Worm (Caenorhabditis elegans) whole organism, L4/young adult: Measurements from ENCODE around the gene fut-6.

Experiments used
- W03F9.2 ChIP-seq: fragments of 150-350 bp; optimal IDR thresholded peaks from 2 replicates; lab custom pipeline; 2014; ENCODE audit warnings: missing biosample characterization, missing genetic modification characterization
- him-1 ChIP-seq: sonication (generic microtip); optimal IDR thresholded peaks from 2 replicates; lab custom pipeline; 2016; ENCODE audit warnings: missing genotype, missing genetic modification reagents, missing genetic modification characterization, missing compliant biosample characterization

DNA sequence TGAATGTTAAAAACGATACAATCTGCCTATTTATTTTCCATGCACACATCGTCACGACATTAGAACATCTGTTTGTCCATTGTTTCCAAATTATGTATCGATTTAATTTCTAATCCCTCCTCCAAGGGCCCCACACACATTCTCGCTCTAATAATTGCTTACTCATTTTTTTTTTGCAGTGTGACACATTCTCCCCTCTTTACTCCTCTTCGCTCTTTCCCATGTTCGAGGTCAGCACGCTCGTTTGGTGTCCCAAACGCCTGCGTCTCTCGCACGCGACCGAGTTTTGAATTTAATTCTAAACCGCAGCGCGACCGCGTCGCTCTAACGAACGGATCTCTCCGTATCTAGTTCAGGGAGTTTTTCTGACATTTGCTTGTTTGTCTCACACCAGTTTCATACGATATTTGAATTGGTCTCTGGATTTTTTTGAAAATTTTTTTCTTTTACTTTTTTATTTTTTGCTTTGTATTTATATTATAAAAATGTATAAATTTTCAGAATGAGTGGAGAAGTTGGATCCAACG, 16.9 kb upstream of the fut-6 start, which contains the start of the genes clec-140 and hmg-11:
- TF ChIP-seq him-1 (no peak), W03F9.2 (tag; lab: Kevin White, UChicago) (no peak)
